Fruit fly (Drosophila melanogaster) whole organism, embryonic: ENCODE measurements around the gene CG1943.

Source experiments
- Asciz ChIP-seq: fragments of 200-800 bp; sonication (Bioruptor generic); optimal IDR thresholded peaks from 2 replicates; lab custom pipeline; 2017; ENCODE audit warnings: missing biosample characterization, mild to moderate bottlenecking, missing genetic modification characterization, missing genetic modification reagents
- Awh ChIP-seq: fragments of 200-800 bp; sonication (Bioruptor generic); IDR thresholded peaks from 2 replicates; pipeline ENCODE4, ENCODE4 v1.3.6; 2022; ENCODE audit warnings: missing biosample characterization, missing genetic modification characterization
- B-H1 ChIP-seq: fragments of 200-800 bp; sonication (Bioruptor generic); IDR thresholded peaks from 3 replicates; pipeline ENCODE4 v1.3.6; 2022; ENCODE audit warnings: missing biosample characterization, missing genetic modification characterization
- Bdp1 ChIP-seq: fragments of 200-800 bp; sonication (Bioruptor generic); optimal IDR thresholded peaks from 3 replicates; lab custom pipeline; 2016; ENCODE audit warnings: missing biosample characterization, missing genetic modification characterization
- Bgb ChIP-seq: fragments of 200-800 bp; sonication (Bioruptor generic); IDR thresholded peaks from 2 replicates; pipeline ENCODE4 v1.3.6; 2022; ENCODE audit warnings: missing biosample characterization, missing genetic modification characterization; ENCODE audit not compliant: partially characterized antibody
- CG10209 ChIP-seq: fragments of 200-800 bp; sonication (Bioruptor generic); optimal IDR thresholded peaks from 3 replicates; lab custom pipeline; 2017; ENCODE audit warnings: missing biosample characterization, mild to moderate bottlenecking, missing genetic modification characterization, missing genetic modification reagents
- CG11456 ChIP-seq: fragments of 200-800 bp; sonication (Bioruptor generic); IDR thresholded peaks from 3 replicates; pipeline ENCODE4 v1.3.6; 2022; ENCODE audit warnings: missing biosample characterization, missing genetic modification characterization
- CG12071 ChIP-seq: fragments of 200-800 bp; sonication (Bioruptor generic); optimal IDR thresholded peaks from 3 replicates; lab custom pipeline; 2018; ENCODE audit warnings: missing biosample characterization, mild to moderate bottlenecking, missing genetic modification characterization
- CG14441 ChIP-seq: fragments of 200-800 bp; sonication (Bioruptor generic); IDR thresholded peaks from 2 replicates; pipeline ENCODE4 v1.3.6; 2022; ENCODE audit warnings: missing biosample characterization, missing genetic modification characterization
- CG15479 ChIP-seq: fragments of 200-800 bp; sonication (Bioruptor generic); optimal IDR thresholded peaks from 3 replicates; lab custom pipeline; 2019; ENCODE audit warnings: missing biosample characterization, mild to moderate bottlenecking, missing genetic modification characterization, moderate library complexity
- CG1647 ChIP-seq: fragments of 200-800 bp; sonication (Bioruptor generic); optimal IDR thresholded peaks from 3 replicates; lab custom pipeline; 2016; ENCODE audit warnings: missing biosample characterization, missing genetic modification characterization
- CG1792 ChIP-seq: fragments of 200-800 bp; sonication (Bioruptor generic); optimal IDR thresholded peaks from 2 replicates; lab custom pipeline; 2016; ENCODE audit warnings: missing biosample characterization, missing genetic modification characterization
- CG2199 ChIP-seq: fragments of 200-800 bp; sonication (Bioruptor generic); IDR thresholded peaks from 3 replicates; pipeline ENCODE4 v1.3.6; 2022; ENCODE audit warnings: missing biosample characterization, missing genetic modification characterization
- CG2875 ChIP-seq: fragments of 200-800 bp; sonication (Bioruptor generic); optimal IDR thresholded peaks from 2 replicates; lab custom pipeline; 2017; ENCODE audit warnings: missing biosample characterization, mild to moderate bottlenecking, missing genetic modification characterization, missing genetic modification reagents
- CG32532 ChIP-seq: fragments of 200-800 bp; sonication (Bioruptor generic); IDR thresholded peaks from 2 replicates; pipeline ENCODE4 v1.3.6; 2022; ENCODE audit warnings: missing biosample characterization, missing genetic modification characterization
- CG3281 ChIP-seq: fragments of 200-800 bp; sonication (Bioruptor generic); optimal IDR thresholded peaks from 3 replicates; lab custom pipeline; 2017; ENCODE audit warnings: missing biosample characterization, mild to moderate bottlenecking, missing genetic modification characterization
- CG4360 ChIP-seq: fragments of 200-800 bp; sonication (Bioruptor generic); IDR thresholded peaks from 2 replicates; pipeline ENCODE4 v1.3.6; 2022; ENCODE audit warnings: missing biosample characterization, missing genetic modification characterization
- CG4424 ChIP-seq: fragments of 200-800 bp; sonication (Bioruptor generic); optimal IDR thresholded peaks from 3 replicates; lab custom pipeline; 2016; ENCODE audit warnings: missing biosample characterization, missing genetic modification characterization
- CG6813 ChIP-seq: fragments of 200-800 bp; sonication (Bioruptor generic); optimal IDR thresholded peaks from 2 replicates; lab custom pipeline; 2017; ENCODE audit warnings: missing biosample characterization, missing genetic modification characterization, mild to moderate bottlenecking, moderate library complexity, missing genetic modification reagents
- CrebB ChIP-seq: fragments of 200-800 bp; sonication (Bioruptor generic); optimal IDR thresholded peaks from 3 replicates; lab custom pipeline; 2018; ENCODE audit warnings: missing biosample characterization, mild to moderate bottlenecking, missing genetic modification characterization
- Dll ChIP-seq: fragments of 200-800 bp; sonication (Bioruptor generic); IDR thresholded peaks from 4 replicates; pipeline ENCODE4 v1.3.6; 2022; ENCODE audit warnings: missing biosample characterization, missing genetic modification characterization; ENCODE audit not compliant: partially characterized antibody
- Drgx ChIP-seq: fragments of 200-800 bp; sonication (Bioruptor generic); IDR thresholded peaks from 2 replicates; pipeline ENCODE4 v1.3.6; 2022; ENCODE audit warnings: missing biosample characterization, missing genetic modification characterization
- E2f1 ChIP-seq: fragments of 200-800 bp; sonication (Bioruptor generic); IDR thresholded peaks from 2 replicates; pipeline ENCODE4 v1.3.6; 2022; ENCODE audit warnings: missing biosample characterization, missing genetic modification characterization
- Elba2 ChIP-seq: fragments of 200-800 bp; sonication (Bioruptor generic); optimal IDR thresholded peaks from 3 replicates; lab custom pipeline; 2016; ENCODE audit warnings: missing biosample characterization, missing genetic modification characterization
- Hmx ChIP-seq: fragments of 200-800 bp; sonication (Bioruptor generic); optimal IDR thresholded peaks from 2 replicates; lab custom pipeline; 2016; ENCODE audit warnings: missing biosample characterization, missing genetic modification characterization
- Oli ChIP-seq: fragments of 200-800 bp; sonication (Bioruptor generic); optimal IDR thresholded peaks from 2 replicates; lab custom pipeline; 2018; ENCODE audit warnings: missing biosample characterization, mild to moderate bottlenecking, missing genetic modification characterization, moderate library complexity
- PHDP ChIP-seq: fragments of 200-800 bp; sonication (Bioruptor generic); optimal IDR thresholded peaks from 3 replicates; lab custom pipeline; 2018; ENCODE audit warnings: missing biosample characterization, mild to moderate bottlenecking, missing genetic modification characterization, moderate library complexity
- Poxn ChIP-seq: fragments of 200-800 bp; sonication (Bioruptor generic); IDR thresholded peaks from 2 replicates; pipeline ENCODE4 v1.3.6; 2022; ENCODE audit warnings: missing biosample characterization, missing genetic modification characterization
- Tbp ChIP-seq: fragments of >200 bp; optimal IDR thresholded peaks from 2 replicates; lab custom pipeline; 2018; ENCODE audit warnings: missing biosample characterization, missing genetic modification characterization
- abd-A ChIP-seq: fragments of 200-800 bp; sonication (Bioruptor generic); optimal IDR thresholded peaks from 3 replicates; lab custom pipeline; 2019; ENCODE audit warnings: missing biosample characterization, mild to moderate bottlenecking, missing genetic modification characterization, moderate library complexity
- ato ChIP-seq: fragments of 200-800 bp; sonication (Bioruptor generic); IDR thresholded peaks from 2 replicates; pipeline ENCODE4 v1.3.6; 2022; ENCODE audit warnings: missing biosample characterization, missing genetic modification characterization; ENCODE audit not compliant: partially characterized antibody
- bbx ChIP-seq: fragments of 200-800 bp; sonication (Bioruptor generic); IDR thresholded peaks from 2 replicates; pipeline ENCODE4 v1.3.6; 2022; ENCODE audit warnings: missing biosample characterization, missing genetic modification characterization; ENCODE audit not compliant: partially characterized antibody
- bsh ChIP-seq, 2 experiments: fragments of 200-800 bp; sonication (Bioruptor generic); optimal IDR thresholded peaks; 2 replicates each; lab custom pipeline; 2017 to 2018; ENCODE audit warnings: mild to moderate bottlenecking in 2 of 2, missing biosample characterization in 2 of 2, missing genetic modification characterization in 2 of 2, moderate library complexity in 1 of 2
- cad ChIP-seq: fragments of >200 bp; optimal IDR thresholded peaks from 2 replicates; lab custom pipeline; 2017; ENCODE audit warnings: missing biosample characterization, missing genetic modification characterization
- cato ChIP-seq: fragments of 200-800 bp; sonication (Bioruptor generic); optimal IDR thresholded peaks from 2 replicates; lab custom pipeline; 2016; ENCODE audit warnings: missing biosample characterization, missing genetic modification characterization, borderline replicate concordance
- cg ChIP-seq: fragments of 200-800 bp; sonication (Bioruptor generic); optimal IDR thresholded peaks from 3 replicates; lab custom pipeline; 2019; ENCODE audit warnings: missing biosample characterization, mild to moderate bottlenecking, missing genetic modification characterization, moderate library complexity
- dati ChIP-seq: fragments of 200-800 bp; sonication (Bioruptor generic); IDR thresholded peaks from 2 replicates; pipeline ENCODE4 v1.3.6; 2022; ENCODE audit warnings: missing biosample characterization, missing genetic modification characterization
- dmrt99B ChIP-seq: fragments of 200-800 bp; sonication (Bioruptor generic); optimal IDR thresholded peaks from 2 replicates; lab custom pipeline; 2018; ENCODE audit warnings: missing biosample characterization, mild to moderate bottlenecking, missing genetic modification characterization, moderate library complexity
- kni ChIP-seq: fragments of 200-800 bp; sonication (Bioruptor generic); optimal IDR thresholded peaks from 3 replicates; lab custom pipeline; 2017; ENCODE audit warnings: mild to moderate bottlenecking, missing biosample characterization, missing genetic modification reagents, missing genetic modification characterization
- mirr ChIP-seq: fragments of 200-800 bp; sonication (Bioruptor generic); optimal IDR thresholded peaks from 3 replicates; lab custom pipeline; 2018; ENCODE audit warnings: missing biosample characterization, mild to moderate bottlenecking, missing genetic modification characterization
- pan ChIP-seq, 4 experiments: fragments of >200 bp in 3 of 4; fragments of 200-800 bp in 1 of 4; sonication (Bioruptor generic) in 1 of 4; optimal IDR thresholded peaks in 3 of 4; IDR thresholded peaks in 1 of 4; 2 replicates each; pipeline versions ENCODE4 v1.3.6 to Lab custom; 2017 to 2022; ENCODE audit warnings: missing biosample characterization in 2 of 4, missing genetic modification characterization in 2 of 4, mixed read lengths in 1 of 4
- phol ChIP-seq: fragments of 200-800 bp; sonication (Bioruptor generic); optimal IDR thresholded peaks from 3 replicates; lab custom pipeline; 2018; ENCODE audit warnings: missing biosample characterization, mild to moderate bottlenecking, missing genetic modification characterization, moderate library complexity
- salm ChIP-seq: fragments of 200-800 bp; sonication (Bioruptor generic); optimal IDR thresholded peaks from 2 replicates; lab custom pipeline; 2018; ENCODE audit warnings: missing biosample characterization, mild to moderate bottlenecking, missing genetic modification characterization
- scrt ChIP-seq: fragments of 200-800 bp; sonication (Bioruptor generic); optimal IDR thresholded peaks from 2 replicates; lab custom pipeline; 2018; ENCODE audit warnings: missing biosample characterization, mild to moderate bottlenecking, missing genetic modification characterization, moderate library complexity
- so ChIP-seq: fragments of 200-800 bp; sonication (Bioruptor generic); IDR thresholded peaks from 3 replicates; pipeline ENCODE4 v1.3.6; 2022; ENCODE audit warnings: missing biosample characterization, missing genetic modification characterization
- twi ChIP-seq: fragments of 200-800 bp; optimal IDR thresholded peaks from 2 replicates; lab custom pipeline; 2019; ENCODE audit warnings: missing biosample characterization, mild to moderate bottlenecking, missing genetic modification characterization, moderate library complexity
- wdn ChIP-seq: fragments of 200-800 bp; sonication (Bioruptor generic); IDR thresholded peaks from 2 replicates; pipeline ENCODE4 v1.3.6; 2022; ENCODE audit warnings: missing biosample characterization, missing genetic modification characterization

CG1943 gene

dm6 chr3R:7102853-7103833 is 28.5 kb downstream of the CG1943 start:
- TF ChIP-seq E2f1 (GFP tag; lab: Robert Waterston, UW) (no peak), salm (tag; lab: Kevin White, UChicago) (no peak), scrt (GFP tag; lab: Kevin White, UChicago) (peak; percentile 51), Bdp1 (no peak), CG6813 (GFP tag; lab: Kevin White, UChicago) (peak; percentile 64), CG12071 (GFP tag; lab: Kevin White, UChicago) (no peak), Bgb (GFP tag; lab: Robert Waterston, UW) (no peak), Asciz (GFP tag; lab: Kevin White, UChicago) (peak; percentile 7), B-H1 (GFP tag; lab: Robert Waterston, UW) (no peak), CG1647 (GFP tag; lab: Kevin White, UChicago) (no peak), bsh (GFP tag; optimal IDR thresholded peaks at IDR 0.05; lab: Kevin White, UChicago) (peak; percentile 7 to 11), CG32532 (GFP tag; lab: Robert Waterston, UW) (0 out of 2 replicates have a peak, but pooled peaks have one; percentile 21), CG3281 (GFP tag; lab: Kevin White, UChicago) (no peak), PHDP (tag; lab: Kevin White, UChicago) (no peak), cg (GFP tag; lab: Kevin White, UChicago) (peak; percentile 98), so (GFP tag; lab: Robert Waterston, UW) (0 out of 3 replicates have a peak, but pooled peaks have one; percentile 9), CG11456 (no peak), ato (GFP tag; lab: Robert Waterston, UW) (no peak), CG14441 (GFP tag; lab: Robert Waterston, UW) (no peak), Oli (no peak), bbx (0 out of 2 replicates have a peak, but pooled peaks have one; percentile 37), dmrt99B (tag; lab: Kevin White, UChicago) (peak; percentile 4), wdn (no peak), Hmx (GFP tag; lab: Kevin White, UChicago) (no peak), CG2875 (GFP tag; lab: Kevin White, UChicago) (no peak), CG4424 (GFP tag; lab: Kevin White, UChicago) (no peak), dati (GFP tag; lab: Robert Waterston, UW) (no peak), CG10209 (GFP tag; lab: Kevin White, UChicago) (no peak), Tbp (GFP tag; lab: Kevin White, UChicago) (no peak), cad (GFP tag; lab: Kevin White, UChicago) (no peak), Poxn (GFP tag; lab: Robert Waterston, UW) (no peak), CG2199 (GFP tag; lab: Robert Waterston, UW) (peak; percentile 86; the same call in 1 of the 3 replicates), Drgx (GFP tag; lab: Robert Waterston, UW) (0 out of 2 replicates have a peak, but pooled peaks have one; percentile 16), kni (GFP tag; lab: Kevin White, UChicago) (peak; percentile 71), phol (tag; lab: Kevin White, UChicago) (no peak), twi (tag; lab: Kevin White, UChicago) (peak; percentile 94), CG4360 (GFP tag; lab: Robert Waterston, UW) (peak; percentile 91), CG15479 (peak; percentile 28), cato (GFP tag; lab: Kevin White, UChicago) (no peak), abd-A (tag; lab: Kevin White, UChicago) (peak; percentile 84), pan (optimal IDR thresholded peaks at IDR 0.05; lab: Kevin White, UChicago) (no peak), pan (GFP tag; optimal IDR thresholded peaks at IDR 0.05 in 1 of 2, IDR thresholded peaks at IDR 0.05 in 1 of 2) (peak in 1 of 2 experiments; percentile 21), mirr (GFP tag; lab: Kevin White, UChicago) (no peak), Dll (GFP tag; lab: Robert Waterston, UW) (peak; percentile 41; the same call in 2 of the 4 replicates), CrebB (tag; lab: Kevin White, UChicago) (peak; percentile 19), Awh (GFP tag; lab: Robert Waterston, UW) (no peak; the same call in 1 of the 2 replicates), Elba2 (GFP tag; lab: Kevin White, UChicago) (peak; percentile 98), CG1792 (GFP tag; lab: Kevin White, UChicago) (no peak)
